Fruit fly (Drosophila melanogaster) whole organism, prepupa: ENCODE data around the gene CG9643.

ENCODE experiments used
- Blimp-1 ChIP-seq: fragments of 200-800 bp; sonication (Bioruptor generic); optimal IDR thresholded peaks from 3 replicates; lab custom pipeline; 2017; ENCODE audit warnings: missing biosample characterization, missing genetic modification characterization, mild to moderate bottlenecking, moderate library complexity, missing genetic modification reagents
- CG10631 ChIP-seq: fragments of 200-800 bp; sonication (Bioruptor generic); optimal IDR thresholded peaks from 2 replicates; lab custom pipeline; 2016; ENCODE audit warnings: missing biosample characterization, missing genetic modification characterization
- CG10669 ChIP-seq: fragments of 200-800 bp; sonication (Bioruptor generic); optimal IDR thresholded peaks from 3 replicates; lab custom pipeline; 2018; ENCODE audit warnings: missing biosample characterization, mild to moderate bottlenecking, missing genetic modification characterization, moderate library complexity
- CG11294 ChIP-seq: fragments of 200-800 bp; sonication (Bioruptor generic); IDR thresholded peaks from 2 replicates; pipeline ENCODE4 v1.3.6; 2022; ENCODE audit warnings: missing biosample characterization, missing genetic modification characterization
- CG11902 ChIP-seq: fragments of 200-800 bp; sonication (Bioruptor generic); optimal IDR thresholded peaks from 3 replicates; lab custom pipeline; 2016; ENCODE audit warnings: missing biosample characterization, missing genetic modification characterization
- CG15336 ChIP-seq: fragments of 200-800 bp; sonication (Bioruptor generic); IDR thresholded peaks from 2 replicates; pipeline ENCODE4 v1.3.6; 2022; ENCODE audit warnings: missing biosample characterization, missing genetic modification characterization
- CG16779 ChIP-seq: fragments of 200-800 bp; sonication (Bioruptor generic); optimal IDR thresholded peaks from 3 replicates; lab custom pipeline; 2017; ENCODE audit warnings: missing biosample characterization, mild to moderate bottlenecking, missing genetic modification characterization
- CG3919 ChIP-seq: fragments of 200-800 bp; sonication (Bioruptor generic); optimal IDR thresholded peaks from 3 replicates; lab custom pipeline; 2016; ENCODE audit warnings: missing biosample characterization, missing genetic modification characterization
- CG6163 ChIP-seq: fragments of 200-800 bp; sonication (Bioruptor generic); IDR thresholded peaks from 3 replicates; pipeline ENCODE4 v1.3.6; 2022; ENCODE audit warnings: missing biosample characterization, missing genetic modification characterization
- CG6276 ChIP-seq: fragments of 200-800 bp; sonication (Bioruptor generic); optimal IDR thresholded peaks from 2 replicates; lab custom pipeline; 2017; ENCODE audit warnings: missing biosample characterization, mild to moderate bottlenecking, missing genetic modification characterization
- CG6792 ChIP-seq: fragments of 200-800 bp; sonication (Bioruptor generic); optimal IDR thresholded peaks from 3 replicates; lab custom pipeline; 2016; ENCODE audit warnings: missing biosample characterization, missing genetic modification characterization
- CG6808 ChIP-seq: fragments of 200-800 bp; sonication (Bioruptor generic); optimal IDR thresholded peaks from 3 replicates; lab custom pipeline; 2017; ENCODE audit warnings: missing biosample characterization, missing genetic modification characterization, mild to moderate bottlenecking, moderate library complexity, missing genetic modification reagents
- CG6854 ChIP-seq: fragments of 200-800 bp; sonication (Bioruptor generic); optimal IDR thresholded peaks from 2 replicates; lab custom pipeline; 2017; ENCODE audit warnings: missing biosample characterization, mild to moderate bottlenecking, missing genetic modification characterization
- CG7368 ChIP-seq: fragments of 200-800 bp; sonication (Bioruptor generic); optimal IDR thresholded peaks from 3 replicates; lab custom pipeline; 2016; ENCODE audit warnings: missing biosample characterization, missing genetic modification characterization
- CG8319 ChIP-seq: fragments of 200-800 bp; sonication (Bioruptor generic); optimal IDR thresholded peaks from 3 replicates; lab custom pipeline; 2016; ENCODE audit warnings: missing biosample characterization, missing genetic modification characterization
- CG8632 ChIP-seq: fragments of 200-800 bp; sonication (Bioruptor generic); optimal IDR thresholded peaks from 3 replicates; lab custom pipeline; 2016; ENCODE audit warnings: missing biosample characterization, missing genetic modification characterization
- CG9139 ChIP-seq: fragments of 200-800 bp; sonication (Bioruptor generic); optimal IDR thresholded peaks from 3 replicates; lab custom pipeline; 2017; ENCODE audit warnings: missing biosample characterization, mild to moderate bottlenecking, missing genetic modification characterization
- Eip78C ChIP-seq: fragments of 200-800 bp; sonication (Bioruptor generic); peaks from one replicate; lab custom pipeline; 2016; ENCODE audit warnings: missing biosample characterization, missing genetic modification characterization
- Ets21C ChIP-seq: fragments of 200-800 bp; sonication (Bioruptor generic); optimal IDR thresholded peaks from 3 replicates; lab custom pipeline; 2016; ENCODE audit warnings: missing biosample characterization, missing genetic modification characterization
- Ets96B ChIP-seq: fragments of 200-800 bp; optimal IDR thresholded peaks from 2 replicates; lab custom pipeline; 2019; ENCODE audit warnings: missing biosample characterization, mild to moderate bottlenecking, missing genetic modification characterization, moderate library complexity
- Hr38 ChIP-seq: sonication (Bioruptor generic); optimal IDR thresholded peaks from 2 replicates; lab custom pipeline; 2016; ENCODE audit warnings: missing biosample characterization, missing genetic modification characterization
- Hr39 ChIP-seq: fragments of 200-800 bp; sonication (Bioruptor generic); optimal IDR thresholded peaks from 2 replicates; lab custom pipeline; 2016; ENCODE audit warnings: missing biosample characterization, missing genetic modification characterization
- Hr4 ChIP-seq: fragments of 200-800 bp; sonication (Bioruptor generic); optimal IDR thresholded peaks from 3 replicates; lab custom pipeline; 2016; ENCODE audit warnings: missing biosample characterization, missing genetic modification characterization
- Lpt ChIP-seq: fragments of 200-800 bp; sonication (Bioruptor generic); optimal IDR thresholded peaks from 3 replicates; lab custom pipeline; 2016; ENCODE audit warnings: missing biosample characterization, missing genetic modification characterization
- Smox ChIP-seq: fragments of 200-800 bp; sonication (Bioruptor generic); optimal IDR thresholded peaks from 3 replicates; lab custom pipeline; 2016; ENCODE audit warnings: missing biosample characterization, missing genetic modification characterization
- Sox102F ChIP-seq: fragments of 200-800 bp; sonication (Bioruptor generic); optimal IDR thresholded peaks from 2 replicates; lab custom pipeline; 2016; ENCODE audit warnings: missing biosample characterization, mild to moderate bottlenecking, missing genetic modification characterization
- Sox14 ChIP-seq: fragments of 200-800 bp; sonication (Bioruptor generic); optimal IDR thresholded peaks from 3 replicates; lab custom pipeline; 2016; ENCODE audit warnings: missing biosample characterization, missing genetic modification characterization
- Sox15 ChIP-seq: fragments of 200-800 bp; sonication (Bioruptor generic); optimal IDR thresholded peaks from 3 replicates; lab custom pipeline; 2016; ENCODE audit warnings: missing biosample characterization, missing genetic modification characterization
- achi ChIP-seq: fragments of 200-800 bp; sonication (Bioruptor generic); optimal IDR thresholded peaks from 3 replicates; lab custom pipeline; 2016; ENCODE audit warnings: missing biosample characterization, missing genetic modification characterization
- acj6 ChIP-seq: fragments of 200-800 bp; sonication (Bioruptor generic); optimal IDR thresholded peaks from 3 replicates; lab custom pipeline; 2016; ENCODE audit warnings: missing biosample characterization, missing genetic modification characterization
- dac ChIP-seq: fragments of 200-800 bp; sonication (Bioruptor generic); optimal IDR thresholded peaks from 2 replicates; lab custom pipeline; 2017; ENCODE audit warnings: missing biosample characterization, mild to moderate bottlenecking, missing genetic modification characterization
- eg ChIP-seq: fragments of 200-800 bp; sonication (Bioruptor generic); IDR thresholded peaks from 3 replicates; pipeline ENCODE4 v1.3.6; 2022; ENCODE audit warnings: missing biosample characterization, missing genetic modification characterization
- fd59A ChIP-seq: fragments of 200-800 bp; sonication (Bioruptor generic); optimal IDR thresholded peaks from 2 replicates; lab custom pipeline; 2017; ENCODE audit warnings: missing biosample characterization, mild to moderate bottlenecking, missing genetic modification characterization, missing genetic modification reagents
- fd85E ChIP-seq: fragments of 200-800 bp; sonication (Bioruptor generic); optimal IDR thresholded peaks from 3 replicates; lab custom pipeline; 2016; ENCODE audit warnings: missing biosample characterization, missing genetic modification characterization
- fkh ChIP-seq: fragments of 200-800 bp; sonication (Bioruptor generic); optimal IDR thresholded peaks from 3 replicates; lab custom pipeline; 2017; ENCODE audit warnings: missing biosample characterization, mild to moderate bottlenecking, missing genetic modification characterization, moderate library complexity
- lz ChIP-seq: fragments of 200-800 bp; sonication (Bioruptor generic); optimal IDR thresholded peaks from 3 replicates; lab custom pipeline; 2016; ENCODE audit warnings: missing biosample characterization, missing genetic modification characterization
- pdm3 ChIP-seq: fragments of 200-800 bp; sonication (Bioruptor generic); optimal IDR thresholded peaks from 3 replicates; lab custom pipeline; 2016; ENCODE audit warnings: missing biosample characterization, missing genetic modification characterization
- salr ChIP-seq, 2 experiments: fragments of 200-800 bp; sonication (Bioruptor generic); optimal IDR thresholded peaks; 3 replicates each; lab custom pipeline; 2016 to 2018; ENCODE audit warnings: missing biosample characterization in 2 of 2, missing genetic modification characterization in 2 of 2, mild to moderate bottlenecking in 1 of 2
- spab ChIP-seq: fragments of 200-800 bp; sonication (Bioruptor generic); optimal IDR thresholded peaks from 2 replicates; lab custom pipeline; 2017; ENCODE audit warnings: missing biosample characterization, mild to moderate bottlenecking, missing genetic modification characterization, missing genetic modification reagents
- ss ChIP-seq, 2 experiments: fragments of 200-800 bp; sonication (Bioruptor generic); optimal IDR thresholded peaks; 2 replicates in 1 of 2; 3 replicates in 1 of 2; lab custom pipeline; 2017 to 2018; ENCODE audit warnings: mild to moderate bottlenecking in 2 of 2, missing biosample characterization in 2 of 2, missing genetic modification characterization in 2 of 2, moderate library complexity in 1 of 2
- svp ChIP-seq: fragments of 200-800 bp; sonication (Bioruptor generic); peaks from one replicate; lab custom pipeline; 2016; ENCODE audit warnings: missing biosample characterization, missing genetic modification characterization
- topi ChIP-seq: fragments of 200-800 bp; sonication (Bioruptor generic); optimal IDR thresholded peaks from 3 replicates; lab custom pipeline; 2016; ENCODE audit warnings: missing biosample characterization, missing genetic modification characterization

CG9643 gene

dm6 chr2L:2972439-2972936 lies 6.6 kb downstream of the CG9643 start, which contains the start of the genes Rrp1 and gammaTub23C (continued):
- TF ChIP-seq dac (GFP tag; lab: Kevin White, UChicago): peak; percentile 79
- no peak for TF ChIP-seq CG7368 (GFP tag; lab: Kevin White, UChicago)
- no peak for TF ChIP-seq CG16779 (tag; lab: Kevin White, UChicago)
- TF ChIP-seq Eip78C: peak; percentile 97
- peak; percentile 88 for TF ChIP-seq fd59A (GFP tag; lab: Kevin White, UChicago)
- peak; percentile 87 for TF ChIP-seq Sox14 (GFP tag; lab: Kevin White, UChicago)
- TF ChIP-seq CG6792 (GFP tag; lab: Kevin White, UChicago): peak; percentile 89
- TF ChIP-seq CG11902: peak; percentile 93
- TF ChIP-seq CG8319 (GFP tag; lab: Kevin White, UChicago): peak; percentile 90
- TF ChIP-seq CG3919 (GFP tag; lab: Kevin White, UChicago): peak; percentile 91
- peak; percentile 94 for TF ChIP-seq Sox15 (GFP tag; lab: Kevin White, UChicago)

- no peak for TF ChIP-seq CG9139
- TF ChIP-seq Blimp-1 (GFP tag; lab: Kevin White, UChicago): no peak
- no peak for TF ChIP-seq topi (GFP tag; lab: Kevin White, UChicago)
- no peak for TF ChIP-seq CG8319 (GFP tag; lab: Kevin White, UChicago)
- TF ChIP-seq, all 60 proteins: peak for 0
These were observed 9.7 kb downstream of the CG9643 start, which contains the start of gene Ts for dm6 chr2L:2969438-2969837. Ts (minus strand) TSS chr2L:2969638.

- TF ChIP-seq CG11902 (no peak), CG6163 (0 out of 3 replicates have a peak, but pooled peaks have one; percentile 24)
- TF ChIP-seq, all 60 proteins: peak for 1
These were observed 12.2 kb downstream of the CG9643 start for dm6 chr2L:2966917-2967316.

dm6 chr2L:2958858-2959257 lies 20.2 kb downstream of the CG9643 start:
- no peak for TF ChIP-seq CG6854
- peak; percentile 14; the same call in 1 of the 2 replicates for TF ChIP-seq CG15336 (GFP tag; lab: Robert Waterston, UW)

dm6 chr2L:2957547-2958174 lies 21.4 kb downstream of the CG9643 start:
- peak; percentile 89 for TF ChIP-seq fd59A (GFP tag; lab: Kevin White, UChicago)
- TF ChIP-seq svp (GFP tag; lab: Kevin White, UChicago): peak; percentile 99
- TF ChIP-seq Hr4 (GFP tag; lab: Kevin White, UChicago): peak; percentile 94
- peak; percentile 89 for TF ChIP-seq CG6792 (GFP tag; lab: Kevin White, UChicago)
- TF ChIP-seq Smox (GFP tag; lab: Kevin White, UChicago): peak; percentile 90
- TF ChIP-seq CG10631 (GFP tag; lab: Kevin White, UChicago): peak; percentile 88
- TF ChIP-seq ss (GFP tag; optimal IDR thresholded peaks at IDR 0.05; lab: Kevin White, UChicago): peak; percentile 82 to 91
- peak; percentile 93 for TF ChIP-seq Ets21C (GFP tag; lab: Kevin White, UChicago)
- peak; percentile 86 for TF ChIP-seq CG8632
- peak; percentile 91 for TF ChIP-seq achi (GFP tag; lab: Kevin White, UChicago)
- peak; percentile 90 for TF ChIP-seq CG6276
- peak; percentile 22 for TF ChIP-seq Hr38 (GFP tag; lab: Kevin White, UChicago)
- TF ChIP-seq Blimp-1 (GFP tag; lab: Kevin White, UChicago): peak; percentile 82
- TF ChIP-seq acj6 (GFP tag; lab: Kevin White, UChicago): peak; percentile 91
- TF ChIP-seq pdm3 (GFP tag; lab: Kevin White, UChicago): peak; percentile 92
- TF ChIP-seq Hr39 (GFP tag; lab: Kevin White, UChicago): peak; percentile 94
- TF ChIP-seq CG11294: peak; percentile 75; the same call in 1 of the 2 replicates
- TF ChIP-seq fd85E (GFP tag; lab: Kevin White, UChicago): peak; percentile 56
- peak; percentile 89 for TF ChIP-seq CG6808 (GFP tag; lab: Kevin White, UChicago)
- TF ChIP-seq fkh (GFP tag; lab: Kevin White, UChicago): no peak
- peak; percentile 58 to 88 for TF ChIP-seq salr (GFP tag; optimal IDR thresholded peaks at IDR 0.05; lab: Kevin White, UChicago)
- TF ChIP-seq Ets96B: peak; percentile 87
- TF ChIP-seq Sox102F (GFP tag; lab: Kevin White, UChicago): peak; percentile 91
- TF ChIP-seq eg (GFP tag; lab: Robert Waterston, UW): peak; percentile 86
- peak; percentile 90 for TF ChIP-seq CG10669 (GFP tag; lab: Kevin White, UChicago)
- peak; percentile 86 for TF ChIP-seq spab (GFP tag; lab: Kevin White, UChicago)
- TF ChIP-seq CG15336 (GFP tag; lab: Robert Waterston, UW): peak; percentile 73
- TF ChIP-seq lz (GFP tag; lab: Kevin White, UChicago): peak; percentile 94
- peak; percentile 85 for TF ChIP-seq CG6854
- TF ChIP-seq dac (GFP tag; lab: Kevin White, UChicago): peak; percentile 85
- TF ChIP-seq Lpt (GFP tag; lab: Kevin White, UChicago): peak; percentile 84
